Fruit fly (Drosophila melanogaster) whole organism, prepupa: ENCODE measurements around the gene mad2.

ENCODE experiments used
- CG31627 ChIP-seq: fragments of 200-800 bp; sonication (Bioruptor generic); optimal IDR thresholded peaks from 3 replicates; lab custom pipeline; 2016; ENCODE audit warnings: missing biosample characterization, missing genetic modification characterization
- CG8319 ChIP-seq: fragments of 200-800 bp; sonication (Bioruptor generic); optimal IDR thresholded peaks from 3 replicates; lab custom pipeline; 2016; ENCODE audit warnings: missing biosample characterization, missing genetic modification characterization
- eg ChIP-seq: fragments of 200-800 bp; sonication (Bioruptor generic); IDR thresholded peaks from 3 replicates; pipeline ENCODE4 v1.3.6; 2022; ENCODE audit warnings: missing biosample characterization, missing genetic modification characterization
- lz ChIP-seq: fragments of 200-800 bp; sonication (Bioruptor generic); optimal IDR thresholded peaks from 3 replicates; lab custom pipeline; 2016; ENCODE audit warnings: missing biosample characterization, missing genetic modification characterization

DNA sequence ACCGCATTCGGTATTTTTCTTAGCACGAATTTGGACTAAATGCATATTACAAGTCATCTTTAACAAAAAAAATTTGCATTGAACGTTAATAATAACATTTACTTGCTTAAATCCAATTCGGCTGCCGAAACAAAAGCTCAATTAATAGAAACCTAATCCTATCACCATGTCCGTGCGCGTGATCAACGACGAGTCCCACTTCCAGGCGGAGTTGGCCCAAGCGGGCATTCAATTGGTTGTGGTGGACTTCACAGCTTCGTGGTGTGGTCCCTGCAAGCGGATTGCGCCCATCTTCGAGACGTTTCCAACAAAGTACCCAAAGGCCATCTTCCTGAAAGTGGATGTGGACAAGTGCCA is 47.1 kb downstream of the mad2 start, which contains the start of gene Txl:
- TF ChIP-seq CG8319: no peak
- no peak for TF ChIP-seq eg
- TF ChIP-seq CG31627 (GFP tag; lab: Kevin White, UChicago): no peak
- TF ChIP-seq lz: no peak
